Fruit fly (Drosophila melanogaster) whole organism, embryonic: ENCODE data around the gene zuc.
A peak's percentile ranks its signal among the peaks of the same experiment; 100 is the strongest.

Source experiments
- B-H2 ChIP-seq: fragments of 200-800 bp; sonication (Bioruptor generic); optimal IDR thresholded peaks from 2 replicates; lab custom pipeline; 2018; ENCODE audit warnings: missing biosample characterization, mild to moderate bottlenecking, missing genetic modification characterization
- Blimp-1 ChIP-seq: fragments of 200-800 bp; sonication (Bioruptor generic); optimal IDR thresholded peaks from 3 replicates; lab custom pipeline; 2018; ENCODE audit warnings: missing biosample characterization, missing genetic modification characterization, mild to moderate bottlenecking, moderate library complexity, missing genetic modification reagents
- CG10274 ChIP-seq: fragments of 200-800 bp; sonication (Bioruptor generic); optimal IDR thresholded peaks from 3 replicates; lab custom pipeline; 2017; ENCODE audit warnings: missing biosample characterization, mild to moderate bottlenecking, missing genetic modification characterization
- CG11085 ChIP-seq: fragments of 200-800 bp; sonication (Bioruptor generic); IDR thresholded peaks from 2 replicates; pipeline ENCODE4 v1.3.6; 2022; ENCODE audit warnings: missing biosample characterization, missing genetic modification characterization
- CG12769 ChIP-seq: fragments of 200-800 bp; sonication (Bioruptor generic); optimal IDR thresholded peaks from 2 replicates; lab custom pipeline; 2019; ENCODE audit warnings: missing biosample characterization, mild to moderate bottlenecking, missing genetic modification characterization, moderate library complexity
- CG13894 ChIP-seq: fragments of 200-800 bp; sonication (Bioruptor generic); optimal IDR thresholded peaks from 3 replicates; lab custom pipeline; 2018; ENCODE audit warnings: missing biosample characterization, mild to moderate bottlenecking, missing genetic modification characterization, moderate library complexity
- CG15269 ChIP-seq: fragments of 200-800 bp; sonication (Bioruptor generic); optimal IDR thresholded peaks from 2 replicates; lab custom pipeline; 2018; ENCODE audit warnings: missing biosample characterization, mild to moderate bottlenecking, missing genetic modification characterization, moderate library complexity
- CG15514 ChIP-seq: fragments of 200-800 bp; sonication (Bioruptor generic); optimal IDR thresholded peaks from 3 replicates; lab custom pipeline; 2017; ENCODE audit warnings: missing biosample characterization, missing genetic modification characterization, mild to moderate bottlenecking, moderate library complexity, missing genetic modification reagents
- CG15601 ChIP-seq: fragments of 200-800 bp; sonication (Bioruptor generic); optimal IDR thresholded peaks from 3 replicates; lab custom pipeline; 2019; ENCODE audit warnings: missing biosample characterization, mild to moderate bottlenecking, missing genetic modification characterization, moderate library complexity
- CG17361 ChIP-seq: fragments of 200-800 bp; sonication (Bioruptor generic); IDR thresholded peaks from 3 replicates; pipeline ENCODE4 v1.3.6; 2022; ENCODE audit warnings: missing biosample characterization, missing genetic modification characterization
- CG17612 ChIP-seq: fragments of 200-800 bp; sonication (Bioruptor generic); IDR thresholded peaks from 2 replicates; pipeline ENCODE4 v1.3.6; 2022; ENCODE audit warnings: missing biosample characterization, missing genetic modification characterization
- CG17802 ChIP-seq: fragments of 200-800 bp; sonication (Bioruptor generic); optimal IDR thresholded peaks from 2 replicates; lab custom pipeline; 2018; ENCODE audit warnings: missing biosample characterization, mild to moderate bottlenecking, missing genetic modification characterization, moderate library complexity
- CG1832 ChIP-seq: fragments of 200-800 bp; sonication (Bioruptor generic); optimal IDR thresholded peaks from 2 replicates; lab custom pipeline; 2017; ENCODE audit warnings: missing biosample characterization, mild to moderate bottlenecking, missing genetic modification characterization, inconsistent platforms
- CG18599 ChIP-seq: fragments of 200-800 bp; sonication (Bioruptor generic); optimal IDR thresholded peaks from 3 replicates; lab custom pipeline; 2017; ENCODE audit warnings: missing biosample characterization, missing genetic modification characterization, mild to moderate bottlenecking, moderate library complexity, missing genetic modification reagents
- CG34376 ChIP-seq: fragments of 200-800 bp; sonication (Bioruptor generic); optimal IDR thresholded peaks from 2 replicates; lab custom pipeline; 2018; ENCODE audit warnings: missing biosample characterization, mild to moderate bottlenecking, missing genetic modification characterization
- CG6654 ChIP-seq: fragments of 200-800 bp; sonication (Bioruptor generic); optimal IDR thresholded peaks from 2 replicates; lab custom pipeline; 2017; ENCODE audit warnings: missing biosample characterization, mild to moderate bottlenecking, missing genetic modification characterization
- CG7987 ChIP-seq: fragments of 200-800 bp; sonication (Bioruptor generic); optimal IDR thresholded peaks from 2 replicates; lab custom pipeline; 2018; ENCODE audit warnings: missing biosample characterization, mild to moderate bottlenecking, missing genetic modification characterization, moderate library complexity
- CG8290 ChIP-seq, 3 experiments: fragments of 200-800 bp; sonication (Bioruptor generic); optimal IDR thresholded peaks; 2 replicates each; lab custom pipeline; 2016 to 2019; ENCODE audit warnings: missing biosample characterization in 3 of 3, missing genetic modification characterization in 3 of 3, mild to moderate bottlenecking in 2 of 3, moderate library complexity in 1 of 3
- CG9609 ChIP-seq: fragments of 200-800 bp; sonication (Bioruptor generic); optimal IDR thresholded peaks from 3 replicates; lab custom pipeline; 2016; ENCODE audit warnings: missing biosample characterization, missing genetic modification characterization
- CrebB ChIP-seq: fragments of 200-800 bp; sonication (Bioruptor generic); optimal IDR thresholded peaks from 3 replicates; lab custom pipeline; 2018; ENCODE audit warnings: missing biosample characterization, mild to moderate bottlenecking, missing genetic modification characterization
- Doc3 ChIP-seq: fragments of 200-800 bp; sonication (Bioruptor generic); IDR thresholded peaks from 3 replicates; pipeline ENCODE4 v1.3.6; 2022; ENCODE audit warnings: missing biosample characterization, missing genetic modification characterization; ENCODE audit not compliant: partially characterized antibody
- Dp ChIP-seq: fragments of 200-800 bp; sonication (Bioruptor generic); optimal IDR thresholded peaks from 2 replicates; lab custom pipeline; 2018; ENCODE audit warnings: missing biosample characterization, mild to moderate bottlenecking, missing genetic modification characterization, moderate library complexity
- Fer1 ChIP-seq: fragments of 200-800 bp; sonication (Bioruptor generic); optimal IDR thresholded peaks from 2 replicates; lab custom pipeline; 2017; ENCODE audit warnings: missing biosample characterization, mild to moderate bottlenecking, missing genetic modification characterization
- Gsc ChIP-seq: fragments of 200-800 bp; sonication (Bioruptor generic); IDR thresholded peaks from 2 replicates; pipeline ENCODE4 v1.3.6; 2022; ENCODE audit warnings: missing biosample characterization, missing genetic modification characterization
- HLHmδ ChIP-seq: fragments of 200-800 bp; sonication (Bioruptor generic); optimal IDR thresholded peaks from 2 replicates; lab custom pipeline; 2018; ENCODE audit warnings: missing biosample characterization, mild to moderate bottlenecking, missing genetic modification characterization, moderate library complexity
- Hmr ChIP-seq: fragments of 200-800 bp; sonication (Bioruptor generic); optimal IDR thresholded peaks from 3 replicates; lab custom pipeline; 2017; ENCODE audit warnings: mild to moderate bottlenecking, missing biosample characterization, missing genetic modification reagents, missing genetic modification characterization
- Hr78 ChIP-seq, 2 experiments: fragments of 200-800 bp in 1 of 2; fragments of >200 bp in 1 of 2; sonication (Bioruptor generic) in 1 of 2; optimal IDR thresholded peaks; 2 replicates each; lab custom pipeline; 2017 to 2019; ENCODE audit warnings: missing biosample characterization in 2 of 2, missing genetic modification characterization in 2 of 2, mild to moderate bottlenecking in 1 of 2, moderate library complexity in 1 of 2
- Lhr ChIP-seq: fragments of 200-800 bp; sonication (Bioruptor generic); optimal IDR thresholded peaks from 3 replicates; lab custom pipeline; 2017; ENCODE audit warnings: mild to moderate bottlenecking, missing biosample characterization, missing genetic modification reagents, missing genetic modification characterization
- Myb ChIP-seq: fragments of 200-800 bp; sonication (Bioruptor generic); optimal IDR thresholded peaks from 2 replicates; lab custom pipeline; 2016; ENCODE audit warnings: missing biosample characterization, missing genetic modification characterization
- Scr ChIP-seq: fragments of 200-800 bp; sonication (Bioruptor generic); IDR thresholded peaks from 2 replicates; pipeline ENCODE4 v1.3.6; 2022; ENCODE audit warnings: missing biosample characterization, missing genetic modification characterization; ENCODE audit not compliant: partially characterized antibody
- Stat92E ChIP-seq, 3 experiments: fragments of >200 bp in 2 of 3; fragments of 200-800 bp in 1 of 3; sonication (Bioruptor generic) in 1 of 3; optimal IDR thresholded peaks; 2 replicates each; lab custom pipeline; 2017 to 2019; ENCODE audit warnings: missing biosample characterization in 3 of 3, missing genetic modification characterization in 3 of 3, mild to moderate bottlenecking in 1 of 3, moderate library complexity in 1 of 3
- Vsx1 ChIP-seq: fragments of 200-800 bp; sonication (Bioruptor generic); optimal IDR thresholded peaks from 2 replicates; lab custom pipeline; 2017; ENCODE audit warnings: missing biosample characterization, mild to moderate bottlenecking, missing genetic modification characterization, missing genetic modification reagents
- abd-A ChIP-seq: fragments of 200-800 bp; sonication (Bioruptor generic); optimal IDR thresholded peaks from 3 replicates; lab custom pipeline; 2019; ENCODE audit warnings: missing biosample characterization, mild to moderate bottlenecking, missing genetic modification characterization, moderate library complexity
- chn ChIP-seq: fragments of 200-800 bp; sonication (Bioruptor generic); optimal IDR thresholded peaks from 2 replicates; lab custom pipeline; 2016; ENCODE audit warnings: missing biosample characterization, missing genetic modification characterization
- dysf ChIP-seq: fragments of 200-800 bp; sonication (Bioruptor generic); IDR thresholded peaks from 3 replicates; pipeline ENCODE4 v1.3.6; 2022; ENCODE audit warnings: missing biosample characterization, missing genetic modification characterization
- ftz-f1 ChIP-seq: fragments of 200-800 bp; sonication (Bioruptor generic); optimal IDR thresholded peaks from 2 replicates; lab custom pipeline; 2016; ENCODE audit warnings: missing biosample characterization, missing genetic modification characterization
- gsb-n ChIP-seq: fragments of 200-800 bp; sonication (Bioruptor generic); optimal IDR thresholded peaks from 3 replicates; lab custom pipeline; 2018; ENCODE audit warnings: missing biosample characterization, mild to moderate bottlenecking, missing genetic modification characterization
- kah ChIP-seq: fragments of 200-800 bp; sonication (Bioruptor generic); optimal IDR thresholded peaks from 2 replicates; lab custom pipeline; 2018; ENCODE audit warnings: missing biosample characterization, mild to moderate bottlenecking, missing genetic modification characterization
- luna ChIP-seq: fragments of 200-800 bp; sonication (Bioruptor generic); optimal IDR thresholded peaks from 2 replicates; lab custom pipeline; 2016; ENCODE audit warnings: missing biosample characterization, missing genetic modification characterization
- maf-S ChIP-seq: fragments of 200-800 bp; sonication (Bioruptor generic); optimal IDR thresholded peaks from 2 replicates; lab custom pipeline; 2016; ENCODE audit warnings: missing biosample characterization, missing genetic modification characterization
- org-1 ChIP-seq: fragments of 200-800 bp; sonication (Bioruptor generic); optimal IDR thresholded peaks from 2 replicates; lab custom pipeline; 2017; ENCODE audit warnings: missing biosample characterization, missing genetic modification characterization
- p53 ChIP-seq: fragments of 200-800 bp; sonication (Bioruptor generic); optimal IDR thresholded peaks from 2 replicates; lab custom pipeline; 2016; ENCODE audit warnings: missing biosample characterization, missing genetic modification characterization
- pros ChIP-seq: fragments of 200-800 bp; sonication (Bioruptor generic); optimal IDR thresholded peaks from 3 replicates; lab custom pipeline; 2019; ENCODE audit warnings: missing biosample characterization, mild to moderate bottlenecking, missing genetic modification characterization, moderate library complexity
- run ChIP-seq: fragments of 200-800 bp; sonication (Bioruptor generic); optimal IDR thresholded peaks from 3 replicates; lab custom pipeline; 2018; ENCODE audit warnings: missing biosample characterization, mild to moderate bottlenecking, missing genetic modification characterization
- sd ChIP-seq: fragments of 200-800 bp; sonication (Bioruptor generic); optimal IDR thresholded peaks from 3 replicates; lab custom pipeline; 2018; ENCODE audit warnings: missing biosample characterization, mild to moderate bottlenecking, missing genetic modification characterization, moderate library complexity
- sisA ChIP-seq: fragments of 200-800 bp; sonication (Bioruptor generic); IDR thresholded peaks from 2 replicates; pipeline ENCODE4 v1.3.6; 2022; ENCODE audit warnings: missing biosample characterization, missing genetic modification characterization

The zuc gene

dm6 chr2L:12005436-12006396, 16.0 kb upstream of the zuc start (continued):
- TF ChIP-seq sisA (GFP tag; lab: Robert Waterston, UW) (no peak), org-1 (GFP tag; lab: Kevin White, UChicago) (peak; percentile 28), CG1832 (GFP tag; lab: Kevin White, UChicago) (peak; percentile 15), Myb (GFP tag; lab: Kevin White, UChicago) (no peak), CG10274 (no peak), CG12769 (tag; lab: Kevin White, UChicago) (peak; percentile 100), HLHmδ (GFP tag; lab: Kevin White, UChicago) (peak; percentile 42), Vsx1 (peak; percentile 86), CG17361 (GFP tag; lab: Robert Waterston, UW) (no peak), dysf (no peak), gsb-n (tag; lab: Kevin White, UChicago) (peak; percentile 82), CG11085 (GFP tag; lab: Robert Waterston, UW) (no peak), chn (GFP tag; lab: Kevin White, UChicago) (no peak), sd (tag; lab: Kevin White, UChicago) (peak; percentile 93), CG17612 (GFP tag; lab: Robert Waterston, UW) (no peak), Fer1 (GFP tag; lab: Kevin White, UChicago) (peak; percentile 35), CG18599 (peak; percentile 40), Hr78 (GFP tag; optimal IDR thresholded peaks at IDR 0.05; lab: Kevin White, UChicago) (peak in 1 of 2 experiments; percentile 99), CG6654 (GFP tag; lab: Kevin White, UChicago) (no peak), CG8290 (GFP tag; optimal IDR thresholded peaks at IDR 0.05; lab: Kevin White, UChicago) (no peak), CG8290 (tag; optimal IDR thresholded peaks at IDR 0.05; lab: Kevin White, UChicago) (peak in 1 of 2 experiments; percentile 55), Gsc (GFP tag; lab: Robert Waterston, UW) (no peak), CrebB (tag; lab: Kevin White, UChicago) (peak; percentile 3), CG9609 (no peak), CG15269 (peak; percentile 41), Blimp-1 (peak; percentile 73), Dp (GFP tag; lab: Kevin White, UChicago) (peak; percentile 13), CG7987 (GFP tag; lab: Kevin White, UChicago) (peak; percentile 71), B-H2 (GFP tag; lab: Kevin White, UChicago) (peak; percentile 17), Doc3 (GFP tag; lab: Robert Waterston, UW) (no peak), luna (no peak), ftz-f1 (GFP tag; lab: Kevin White, UChicago) (peak; percentile 13), CG17802 (no peak), Stat92E (GFP tag; optimal IDR thresholded peaks at IDR 0.05; lab: Kevin White, UChicago) (peak in 1 of 3 experiments; percentile 40), p53 (GFP tag; lab: Kevin White, UChicago) (no peak), run (tag; lab: Kevin White, UChicago) (peak; percentile 97), CG15601 (peak; percentile 21), maf-S (GFP tag; lab: Kevin White, UChicago) (no peak), CG15514 (GFP tag; lab: Kevin White, UChicago) (no peak), Lhr (GFP tag; lab: Kevin White, UChicago) (peak; percentile 28), Scr (GFP tag; lab: Robert Waterston, UW) (no peak), abd-A (peak; percentile 99), CG34376 (GFP tag; lab: Kevin White, UChicago) (peak; percentile 47), Hmr (GFP tag; lab: Kevin White, UChicago) (peak; percentile 39), kah (GFP tag; lab: Kevin White, UChicago) (peak; percentile 93), CG13894 (tag; lab: Kevin White, UChicago) (peak; percentile 86), pros (GFP tag; lab: Kevin White, UChicago) (peak; percentile 50)
